Worm (Caenorhabditis elegans) whole organism, L2 larva: Measurements from ENCODE around the gene str-28.

Experiments used
- C34F6.9 ChIP-seq: fragments of 150-350 bp; optimal IDR thresholded peaks from 2 replicates; lab custom pipeline; 2014; ENCODE audit warnings: missing biosample characterization, missing genetic modification characterization
- F13H6.1 ChIP-seq: sonication (generic microtip); optimal IDR thresholded peaks from 2 replicates; lab custom pipeline; 2016; ENCODE audit warnings: missing genetic modification characterization, missing compliant biosample characterization
- R02D3.7 ChIP-seq: fragments of 150-350 bp; optimal IDR thresholded peaks from 2 replicates; lab custom pipeline; 2014; ENCODE audit warnings: missing biosample characterization, missing genetic modification characterization
- Y55F3AM.14 ChIP-seq: fragments of 200-800 bp; sonication (Bioruptor generic); optimal IDR thresholded peaks from 2 replicates; lab custom pipeline; 2018; ENCODE audit warnings: mild to moderate bottlenecking, missing genetic modification characterization, missing compliant biosample characterization
- alr-1 ChIP-seq: fragments of 150-350 bp; optimal IDR thresholded peaks from 2 replicates; lab custom pipeline; 2014; ENCODE audit warnings: missing biosample characterization, missing genetic modification characterization
- aly-2 ChIP-seq: fragments of 150-350 bp; optimal IDR thresholded peaks from 2 replicates; lab custom pipeline; 2014; ENCODE audit warnings: missing biosample characterization, missing genetic modification characterization
- ama-1 ChIP-seq: fragments of 150-350 bp; optimal IDR thresholded peaks from 2 replicates; lab custom pipeline; 2018; ENCODE audit warnings: inconsistent platforms
- blmp-1 ChIP-seq: sonication (generic microtip); optimal IDR thresholded peaks from 2 replicates; lab custom pipeline; 2017; ENCODE audit warnings: missing genetic modification characterization, mild to moderate bottlenecking, missing compliant biosample characterization, antibody characterized with exemption, moderate library complexity; ENCODE audit not compliant: insufficient read depth
- ceh-16 ChIP-seq: fragments of 150-350 bp; optimal IDR thresholded peaks from 2 replicates; lab custom pipeline; 2014; ENCODE audit warnings: missing biosample characterization, missing genetic modification characterization
- crh-2 ChIP-seq: sonication (generic microtip); optimal IDR thresholded peaks from 2 replicates; lab custom pipeline; 2017; ENCODE audit warnings: missing biosample characterization, missing genetic modification characterization
- dmd-4 ChIP-seq: sonication (generic microtip); optimal IDR thresholded peaks from 2 replicates; lab custom pipeline; 2017; ENCODE audit warnings: missing biosample characterization, missing genetic modification characterization
- elt-3 ChIP-seq: sonication (generic microtip); optimal IDR thresholded peaks from 2 replicates; lab custom pipeline; 2017; ENCODE audit warnings: missing biosample characterization, missing genetic modification characterization
- fos-1 ChIP-seq: fragments of 150-350 bp; optimal IDR thresholded peaks from 2 replicates; lab custom pipeline; 2014; ENCODE audit warnings: missing biosample characterization, missing genetic modification characterization
- gmeb-1 ChIP-seq: fragments of 150-350 bp; optimal IDR thresholded peaks from 2 replicates; lab custom pipeline; 2014; ENCODE audit warnings: missing biosample characterization, missing genetic modification characterization
- lsy-2 ChIP-seq, 2 experiments: fragments of 150-350 bp in 1 of 2; sonication (generic microtip) in 1 of 2; optimal IDR thresholded peaks; 2 replicates each; lab custom pipeline; 2014 to 2017; ENCODE audit warnings: missing biosample characterization in 2 of 2, missing genetic modification characterization in 2 of 2
- mab-5 ChIP-seq: fragments of 150-350 bp; optimal IDR thresholded peaks from 2 replicates; lab custom pipeline; 2014; ENCODE audit warnings: missing biosample characterization, missing genetic modification characterization
- mbf-1 ChIP-seq: sonication (generic microtip); optimal IDR thresholded peaks from 2 replicates; lab custom pipeline; 2017; ENCODE audit warnings: missing biosample characterization, missing genetic modification characterization
- mdl-1 ChIP-seq, 2 experiments: fragments of 150-350 bp in 1 of 2; sonication (generic microtip) in 1 of 2; optimal IDR thresholded peaks; 2 replicates each; lab custom pipeline; 2017; ENCODE audit warnings: missing biosample characterization in 2 of 2, missing genetic modification characterization in 2 of 2
- nhr-10 ChIP-seq: sonication (generic microtip); optimal IDR thresholded peaks from 2 replicates; lab custom pipeline; 2017; ENCODE audit warnings: missing biosample characterization, missing genetic modification characterization
- nhr-11 ChIP-seq: fragments of 150-350 bp; optimal IDR thresholded peaks from 2 replicates; lab custom pipeline; 2014; ENCODE audit warnings: missing biosample characterization, missing genetic modification characterization
- nhr-129 ChIP-seq: fragments of 150-350 bp; optimal IDR thresholded peaks from 2 replicates; lab custom pipeline; 2014; ENCODE audit warnings: missing biosample characterization, missing genetic modification characterization
- nhr-21 ChIP-seq: fragments of 150-350 bp; optimal IDR thresholded peaks from 2 replicates; lab custom pipeline; 2014; ENCODE audit warnings: missing biosample characterization, missing genetic modification characterization
- nhr-23 ChIP-seq: fragments of 150-350 bp; optimal IDR thresholded peaks from 2 replicates; lab custom pipeline; 2014; ENCODE audit warnings: missing biosample characterization, missing genetic modification reagents, missing genetic modification characterization
- nhr-237 ChIP-seq: fragments of 150-350 bp; optimal IDR thresholded peaks from 2 replicates; lab custom pipeline; 2014; ENCODE audit warnings: missing biosample characterization, missing genetic modification characterization
- nhr-25 ChIP-seq: fragments of 150-350 bp; sonication (generic microtip); optimal IDR thresholded peaks from 3 replicates; lab custom pipeline; 2014; ENCODE audit warnings: missing biosample characterization, missing genetic modification characterization
- nhr-6 ChIP-seq: fragments of 150-350 bp; optimal IDR thresholded peaks from 2 replicates; lab custom pipeline; 2014; ENCODE audit warnings: missing biosample characterization, missing genetic modification characterization
- nhr-77 ChIP-seq: fragments of 150-350 bp; optimal IDR thresholded peaks from 2 replicates; lab custom pipeline; 2014; ENCODE audit warnings: missing biosample characterization, missing genetic modification characterization
- peb-1 ChIP-seq: fragments of 150-350 bp; optimal IDR thresholded peaks from 2 replicates; lab custom pipeline; 2014; ENCODE audit warnings: missing biosample characterization, missing genetic modification characterization
- sem-4 ChIP-seq: fragments of 150-350 bp; optimal IDR thresholded peaks from 2 replicates; lab custom pipeline; 2014; ENCODE audit warnings: missing biosample characterization, missing genetic modification reagents, missing genetic modification characterization
- sma-3 ChIP-seq: sonication (generic microtip); optimal IDR thresholded peaks from 2 replicates; lab custom pipeline; 2016; ENCODE audit warnings: missing genetic modification reagents, missing genetic modification characterization, missing compliant biosample characterization
- sma-9 ChIP-seq, 2 experiments: fragments of 150-350 bp in 1 of 2; sonication (generic microtip) in 1 of 2; optimal IDR thresholded peaks; 2 replicates each; lab custom pipeline; 2014 to 2016; ENCODE audit warnings: missing genetic modification characterization in 2 of 2, mild to moderate bottlenecking in 1 of 2, missing biosample characterization in 1 of 2, missing compliant biosample characterization in 1 of 2, missing genetic modification reagents in 1 of 2, moderate library complexity in 1 of 2
- snpc-4 ChIP-seq: fragments of 150-350 bp; optimal IDR thresholded peaks from 2 replicates; lab custom pipeline; 2014; ENCODE audit warnings: missing biosample characterization, missing genetic modification characterization
- unc-39 ChIP-seq: fragments of 150-350 bp; optimal IDR thresholded peaks from 2 replicates; lab custom pipeline; 2014; ENCODE audit warnings: missing biosample characterization, missing genetic modification characterization
- unc-55 ChIP-seq: fragments of 150-350 bp; sonication (generic microtip); optimal IDR thresholded peaks from 3 replicates; lab custom pipeline; 2014; ENCODE audit warnings: missing biosample characterization, missing genetic modification reagents, missing genetic modification characterization
- unc-62 ChIP-seq: fragments of 150-350 bp; optimal IDR thresholded peaks from 2 replicates; lab custom pipeline; 2014; ENCODE audit warnings: missing biosample characterization, missing genetic modification reagents, missing genetic modification characterization
- ztf-1 ChIP-seq: fragments of 200-800 bp; sonication (Bioruptor generic); conservative IDR thresholded peaks from 2 replicates; pipeline ENCODE4 v1.3.6; 2022; ENCODE audit warnings: missing genetic modification characterization, missing compliant biosample characterization
- ztf-11 ChIP-seq: sonication (generic microtip); optimal IDR thresholded peaks from 2 replicates; lab custom pipeline; 2017; ENCODE audit warnings: missing biosample characterization, missing genetic modification characterization
- ztf-4 ChIP-seq: fragments of 150-350 bp; optimal IDR thresholded peaks from 2 replicates; lab custom pipeline; 2014; ENCODE audit warnings: missing biosample characterization, missing genetic modification characterization

Gene str-28

DNA sequence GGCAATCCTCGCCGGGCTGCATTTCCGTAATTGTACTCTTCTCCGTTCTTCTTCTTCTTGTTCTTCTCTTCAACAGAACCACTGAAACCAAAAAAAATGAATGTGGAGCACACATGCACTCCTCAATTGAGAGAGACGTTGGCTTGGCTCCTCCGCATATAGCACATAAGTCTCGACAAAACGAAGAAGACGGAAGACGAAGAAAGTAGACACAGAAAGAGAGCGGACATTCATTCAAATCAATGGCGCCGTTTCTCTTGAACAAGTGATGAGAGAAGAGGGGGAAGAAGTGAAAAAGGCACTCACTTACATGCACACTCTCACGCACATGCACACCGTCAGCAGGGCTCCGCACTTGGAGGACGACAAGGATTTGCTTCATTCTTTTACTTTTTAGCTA lies 35.2 kb downstream of the str-28 start, which contains the start of gene F25E5.9:
Gene F25E5.9 (minus strand): TSS at position 382 of the 400 bp plus-strand sequence.
- no peak for TF ChIP-seq nhr-6 (tag; lab: Kevin White, UChicago)
- TF ChIP-seq ama-1 = peak; percentile 51
- TF ChIP-seq nhr-11 (tag; lab: Kevin White, UChicago) = no peak
- no peak for TF ChIP-seq unc-62 (GFP tag; lab: Kevin White, UChicago)
- no peak for TF ChIP-seq unc-39
- TF ChIP-seq snpc-4 (tag; lab: Kevin White, UChicago) = no peak
- TF ChIP-seq fos-1 (tag; lab: Kevin White, UChicago) = no peak
- peak; percentile 65 for TF ChIP-seq C34F6.9 (tag; lab: Kevin White, UChicago)
- TF ChIP-seq ztf-1 (GFP tag; lab: Robert Waterston, UW) = no peak
- peak; percentile 62 for TF ChIP-seq sem-4
- TF ChIP-seq aly-2 (tag; lab: Kevin White, UChicago) = no peak
- peak in 1 of 2 experiments; percentile 43 for TF ChIP-seq mdl-1 (tag; optimal IDR thresholded peaks at IDR 0.05; lab: Kevin White, UChicago)
- no peak for TF ChIP-seq nhr-77 (tag; lab: Kevin White, UChicago)
- TF ChIP-seq nhr-23 = no peak
- no peak for TF ChIP-seq R02D3.7 (tag; lab: Kevin White, UChicago)
- TF ChIP-seq nhr-10 (tag; lab: Kevin White, UChicago) = no peak
- no peak for TF ChIP-seq alr-1 (tag; lab: Kevin White, UChicago)
- TF ChIP-seq lsy-2 (tag; optimal IDR thresholded peaks at IDR 0.05; lab: Kevin White, UChicago) = peak in 1 of 2 experiments; percentile 34
- peak; percentile 1 for TF ChIP-seq F13H6.1 (tag; lab: Kevin White, UChicago)
- TF ChIP-seq nhr-129 (tag; lab: Kevin White, UChicago) = peak; percentile 18
- TF ChIP-seq mab-5 = no peak
- TF ChIP-seq nhr-25 (tag; lab: Kevin White, UChicago) = no peak
- no peak for TF ChIP-seq sma-9 (GFP tag; optimal IDR thresholded peaks at IDR 0.05; lab: Kevin White, UChicago)
- no peak for TF ChIP-seq sma-9 (tag; optimal IDR thresholded peaks at IDR 0.05; lab: Kevin White, UChicago)
- peak; percentile 70 for TF ChIP-seq unc-55 (GFP tag; lab: Kevin White, UChicago)
- TF ChIP-seq elt-3 (tag; lab: Kevin White, UChicago) = no peak
- no peak for TF ChIP-seq mbf-1 (tag; lab: Kevin White, UChicago)
- peak; percentile 52 for TF ChIP-seq Y55F3AM.14 (GFP tag; lab: Kevin White, UChicago)
- TF ChIP-seq blmp-1 (tag; lab: Kevin White, UChicago) = no peak

DNA sequence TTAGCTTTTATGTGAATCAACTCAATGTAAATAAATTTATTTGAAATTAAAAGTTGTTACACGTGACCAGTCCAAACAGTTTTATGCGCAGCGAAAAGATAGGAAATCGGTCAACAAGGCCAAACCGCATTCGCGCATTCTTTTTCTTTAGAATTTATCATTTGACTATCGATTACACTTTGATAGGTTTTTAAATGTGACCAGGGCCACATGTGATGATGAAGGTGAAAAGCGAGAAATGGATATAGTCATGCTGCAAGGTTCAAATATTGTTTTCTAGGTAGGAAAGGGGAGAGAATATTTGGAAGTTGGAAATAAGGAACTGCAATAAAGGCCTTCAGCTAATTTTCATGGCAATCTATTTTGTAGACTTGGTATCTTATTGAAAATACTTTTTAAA lies 35.8 kb downstream of the str-28 start:
- no peak for TF ChIP-seq dmd-4
- peak; percentile 52 for TF ChIP-seq sma-9 (GFP tag; optimal IDR thresholded peaks at IDR 0.05; lab: Kevin White, UChicago)
- no peak for TF ChIP-seq sma-9 (tag; optimal IDR thresholded peaks at IDR 0.05; lab: Kevin White, UChicago)
- TF ChIP-seq nhr-6 (tag; lab: Kevin White, UChicago) = no peak
- no peak for TF ChIP-seq ztf-1 (GFP tag; lab: Robert Waterston, UW)
- TF ChIP-seq unc-62 (GFP tag; lab: Kevin White, UChicago) = no peak
- peak; percentile 5 for TF ChIP-seq ztf-4 (tag; lab: Kevin White, UChicago)
- TF ChIP-seq elt-3 (tag; lab: Kevin White, UChicago) = no peak
- no peak for TF ChIP-seq unc-39
- no peak for TF ChIP-seq aly-2 (tag; lab: Kevin White, UChicago)
- no peak for TF ChIP-seq mab-5
- no peak for TF ChIP-seq alr-1 (tag; lab: Kevin White, UChicago)
- TF ChIP-seq nhr-23 = no peak
- TF ChIP-seq sem-4 = no peak
- TF ChIP-seq crh-2 = peak; percentile 30
- TF ChIP-seq ama-1 = peak; percentile 98
- TF ChIP-seq snpc-4 (tag; lab: Kevin White, UChicago) = no peak
- TF ChIP-seq mbf-1 (tag; lab: Kevin White, UChicago) = no peak
- TF ChIP-seq gmeb-1 = peak; percentile 26
- TF ChIP-seq nhr-10 (tag; lab: Kevin White, UChicago) = no peak
- peak; percentile 31 for TF ChIP-seq fos-1 (tag; lab: Kevin White, UChicago)
- TF ChIP-seq nhr-21 (tag; lab: Kevin White, UChicago) = peak; percentile 94
- TF ChIP-seq C34F6.9 (tag; lab: Kevin White, UChicago) = peak; percentile 45
- TF ChIP-seq mdl-1 (tag; optimal IDR thresholded peaks at IDR 0.05; lab: Kevin White, UChicago) = no peak
- peak; percentile 72 for TF ChIP-seq sma-3 (GFP tag; lab: Kevin White, UChicago)
- no peak for TF ChIP-seq ztf-11 (tag; lab: Kevin White, UChicago)
- peak; percentile 59 for TF ChIP-seq nhr-129 (tag; lab: Kevin White, UChicago)
- TF ChIP-seq nhr-237 (tag; lab: Kevin White, UChicago) = no peak
- TF ChIP-seq lsy-2 (tag; optimal IDR thresholded peaks at IDR 0.05; lab: Kevin White, UChicago) = peak in 1 of 2 experiments; percentile 5
- TF ChIP-seq ceh-16 = no peak
- TF ChIP-seq peb-1 (tag; lab: Kevin White, UChicago) = no peak
- TF ChIP-seq nhr-25 (tag; lab: Kevin White, UChicago) = peak; percentile 81
- peak; percentile 59 for TF ChIP-seq blmp-1 (tag; lab: Kevin White, UChicago)
- TF ChIP-seq R02D3.7 (tag; lab: Kevin White, UChicago) = no peak
